Fruit fly (Drosophila melanogaster): ENCODE data around the gene CG9922.

CG9922 gene

DNA sequence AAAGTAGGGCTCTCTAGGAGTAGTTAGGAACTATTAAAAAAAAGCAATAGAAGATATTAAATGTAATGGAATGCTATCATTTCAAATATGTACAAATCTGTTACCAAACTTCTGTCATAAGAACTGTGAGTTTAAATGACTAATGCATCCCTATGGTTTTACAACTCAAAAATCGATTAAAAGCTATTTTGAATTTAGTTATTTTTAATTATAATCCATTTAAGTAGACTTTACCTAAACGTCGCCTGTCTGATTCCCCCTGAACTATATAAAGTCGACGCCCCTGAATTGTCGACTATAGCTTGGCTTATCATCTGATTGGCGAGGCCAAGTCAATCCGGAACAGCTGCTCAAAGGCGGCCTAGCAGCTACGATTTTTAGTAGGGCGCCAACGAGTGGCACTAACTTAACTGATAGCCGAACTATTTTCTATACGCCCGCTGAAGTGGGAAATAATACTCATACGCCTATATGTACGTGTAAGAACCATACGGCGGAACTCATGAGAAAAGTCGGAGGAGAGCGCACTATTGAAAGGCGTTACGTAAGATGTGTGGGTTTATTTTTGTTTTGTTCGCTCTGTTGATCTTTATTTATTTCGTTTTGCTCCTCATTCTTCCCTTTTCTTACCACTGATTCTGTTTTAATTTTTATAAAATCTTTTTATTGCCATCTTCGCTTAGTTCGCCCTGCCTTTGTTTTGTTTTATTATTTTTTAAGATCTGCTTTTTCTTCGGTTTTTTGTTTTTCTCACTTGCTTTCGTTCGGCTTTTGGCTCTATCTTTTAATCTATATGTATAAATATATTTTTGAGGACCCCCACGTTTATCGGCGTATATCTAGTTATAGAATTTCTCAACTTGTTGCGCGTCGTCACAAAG lies 26.0 kb upstream of the CG9922 start (continued):
- TF ChIP-seq ranshi (GFP tag; IDR thresholded peaks at IDR 0.05) (no peak), vnd (GFP tag; IDR thresholded peaks at IDR 0.05; ENCODE audit: partially characterized antibody) (no peak), CkIIα-i1 (GFP tag; IDR thresholded peaks at IDR 0.05) (no peak), CG33557 (GFP tag; optimal IDR thresholded peaks at IDR 0.05) (no peak), CG5953 (GFP tag; IDR thresholded peaks at IDR 0.05) (no peak), D19B (GFP tag; optimal IDR thresholded peaks at IDR 0.05) (peak; percentile 20), fd3F (GFP tag; optimal IDR thresholded peaks at IDR 0.05) (no peak), btn (GFP tag; optimal IDR thresholded peaks at IDR 0.05) (no peak), luna (GFP tag; optimal IDR thresholded peaks at IDR 0.05) (no peak), CG33213 (GFP tag; optimal IDR thresholded peaks at IDR 0.05) (no peak), gt (GFP tag; IDR thresholded peaks at IDR 0.05) (no peak), Poxn (GFP tag; IDR thresholded peaks at IDR 0.05) (no peak), CG6175 (GFP tag; IDR thresholded peaks at IDR 0.05) (no peak), phol (tag; optimal IDR thresholded peaks at IDR 0.05) (peak; percentile 40), CG9797 (GFP tag; optimal IDR thresholded peaks at IDR 0.05) (no peak), lbe (GFP tag; optimal IDR thresholded peaks at IDR 0.05) (no peak), Xrp1 (GFP tag; IDR thresholded peaks at IDR 0.05) (no peak; the same call in 1 of the 2 replicates), lola (GFP tag; optimal IDR thresholded peaks at IDR 0.05) (peak in 1 of 3 experiments; percentile 0), Dref (GFP tag; IDR thresholded peaks at IDR 0.05) (no peak), danr (GFP tag; IDR thresholded peaks at IDR 0.05) (no peak), gfzf (GFP tag; optimal IDR thresholded peaks at IDR 0.05) (no peak), CG9437 (GFP tag; optimal IDR thresholded peaks at IDR 0.05) (peak; percentile 8), CG12155 (GFP tag; optimal IDR thresholded peaks at IDR 0.05) (peak; percentile 15), so (GFP tag; IDR thresholded peaks at IDR 0.05) (no peak), Gug (GFP tag; IDR thresholded peaks at IDR 0.05) (peak; percentile 24; the same call in 1 of the 4 replicates), CG1233 (GFP tag; optimal IDR thresholded peaks at IDR 0.05) (peak; percentile 30), ken (GFP tag; IDR thresholded peaks at IDR 0.05) (no peak), CG13296 (GFP tag; optimal IDR thresholded peaks at IDR 0.05) (peak; percentile 31), otp (GFP tag; IDR thresholded peaks at IDR 0.05) (no peak), CG6813 (GFP tag; optimal IDR thresholded peaks at IDR 0.05) (no peak), bigmax (GFP tag; optimal IDR thresholded peaks at IDR 0.05) (no peak), exex (tag; optimal IDR thresholded peaks at IDR 0.05) (peak; percentile 27), CG12219 (GFP tag; optimal IDR thresholded peaks at IDR 0.05) (no peak), Opbp (GFP tag; IDR thresholded peaks at IDR 0.05; ENCODE audit: partially characterized antibody) (no peak), tup (GFP tag; optimal IDR thresholded peaks at IDR 0.05) (no peak), CG5245 (GFP tag; optimal IDR thresholded peaks at IDR 0.05) (no peak), sc (optimal IDR thresholded peaks at IDR 0.05) (no peak), sc (GFP tag; optimal IDR thresholded peaks at IDR 0.05) (no peak), tio (GFP tag; optimal IDR thresholded peaks at IDR 0.05) (peak; percentile 21), MESR4 (GFP tag; optimal IDR thresholded peaks at IDR 0.05) (no peak), ase (GFP tag; IDR thresholded peaks at IDR 0.05) (no peak; the same call in 2 of the 3 replicates), tx (GFP tag; optimal IDR thresholded peaks at IDR 0.05) (no peak), Bdp1 (GFP tag; optimal IDR thresholded peaks at IDR 0.05) (no peak), Scr (GFP tag; IDR thresholded peaks at IDR 0.05; ENCODE audit: partially characterized antibody) (no peak), CG10274 (GFP tag; optimal IDR thresholded peaks at IDR 0.05) (peak; percentile 30), CG11560 (tag; IDR thresholded peaks at IDR 0.05) (no peak), CG1603 (tag; optimal IDR thresholded peaks at IDR 0.05) (peak; percentile 21), CG16815 (GFP tag; optimal IDR thresholded peaks at IDR 0.05) (peak; percentile 4), Med (GFP tag) (peak; percentile 89), z (GFP tag; IDR thresholded peaks at IDR 0.05) (no peak)
